Worm (Caenorhabditis elegans) whole organism, L2 larva: ENCODE results near the gene Y43B11AL.1.

Source experiments
- C34F6.9 ChIP-seq: fragments of 150-350 bp; optimal IDR thresholded peaks from 2 replicates; lab custom pipeline; 2014; ENCODE audit warnings: missing biosample characterization, missing genetic modification characterization
- F13H6.1 ChIP-seq: sonication (generic microtip); optimal IDR thresholded peaks from 2 replicates; lab custom pipeline; 2016; ENCODE audit warnings: missing genetic modification characterization, missing compliant biosample characterization
- R02D3.7 ChIP-seq: fragments of 150-350 bp; optimal IDR thresholded peaks from 2 replicates; lab custom pipeline; 2014; ENCODE audit warnings: missing biosample characterization, missing genetic modification characterization
- Y55F3AM.14 ChIP-seq: fragments of 200-800 bp; sonication (Bioruptor generic); optimal IDR thresholded peaks from 2 replicates; lab custom pipeline; 2018; ENCODE audit warnings: mild to moderate bottlenecking, missing genetic modification characterization, missing compliant biosample characterization
- ZK546.5 ChIP-seq: sonication (generic microtip); optimal IDR thresholded peaks from 2 replicates; lab custom pipeline; 2017; ENCODE audit warnings: missing biosample characterization, missing genetic modification characterization
- aly-2 ChIP-seq: fragments of 150-350 bp; optimal IDR thresholded peaks from 2 replicates; lab custom pipeline; 2014; ENCODE audit warnings: missing biosample characterization, missing genetic modification characterization
- ama-1 ChIP-seq: fragments of 150-350 bp; optimal IDR thresholded peaks from 2 replicates; lab custom pipeline; 2018; ENCODE audit warnings: inconsistent platforms
- blmp-1 ChIP-seq: sonication (generic microtip); optimal IDR thresholded peaks from 2 replicates; lab custom pipeline; 2017; ENCODE audit warnings: missing genetic modification characterization, mild to moderate bottlenecking, missing compliant biosample characterization, antibody characterized with exemption, moderate library complexity; ENCODE audit not compliant: insufficient read depth
- ceh-82 ChIP-seq: fragments of 150-350 bp; optimal IDR thresholded peaks from 2 replicates; lab custom pipeline; 2014; ENCODE audit warnings: missing biosample characterization, missing genetic modification characterization
- crh-2 ChIP-seq: sonication (generic microtip); optimal IDR thresholded peaks from 2 replicates; lab custom pipeline; 2017; ENCODE audit warnings: missing biosample characterization, missing genetic modification characterization
- dmd-4 ChIP-seq: sonication (generic microtip); optimal IDR thresholded peaks from 2 replicates; lab custom pipeline; 2017; ENCODE audit warnings: missing biosample characterization, missing genetic modification characterization
- egl-27 ChIP-seq: sonication (generic microtip); optimal IDR thresholded peaks from 3 replicates; lab custom pipeline; 2017; ENCODE audit warnings: missing biosample characterization, missing genetic modification reagents, missing genetic modification characterization
- elt-3 ChIP-seq: sonication (generic microtip); optimal IDR thresholded peaks from 2 replicates; lab custom pipeline; 2017; ENCODE audit warnings: missing biosample characterization, missing genetic modification characterization
- fos-1 ChIP-seq: fragments of 150-350 bp; optimal IDR thresholded peaks from 2 replicates; lab custom pipeline; 2014; ENCODE audit warnings: missing biosample characterization, missing genetic modification characterization
- gmeb-1 ChIP-seq: fragments of 150-350 bp; optimal IDR thresholded peaks from 2 replicates; lab custom pipeline; 2014; ENCODE audit warnings: missing biosample characterization, missing genetic modification characterization
- lin-11 ChIP-seq: fragments of 150-350 bp; sonication (generic microtip); optimal IDR thresholded peaks from 2 replicates; lab custom pipeline; 2014; ENCODE audit warnings: missing biosample characterization, missing genetic modification characterization, inconsistent platforms, mixed read lengths
- lin-13 ChIP-seq: fragments of 150-350 bp; optimal IDR thresholded peaks from 2 replicates; lab custom pipeline; 2014; ENCODE audit warnings: missing biosample characterization, missing genetic modification reagents, missing genetic modification characterization
- lin-39 ChIP-seq: fragments of 150-350 bp; optimal IDR thresholded peaks from 2 replicates; lab custom pipeline; 2014; ENCODE audit warnings: missing biosample characterization, missing genetic modification reagents, missing genetic modification characterization
- lsy-2 ChIP-seq, 2 experiments: fragments of 150-350 bp in 1 of 2; sonication (generic microtip) in 1 of 2; optimal IDR thresholded peaks; 2 replicates each; lab custom pipeline; 2014 to 2017; ENCODE audit warnings: missing biosample characterization in 2 of 2, missing genetic modification characterization in 2 of 2
- mab-5 ChIP-seq: fragments of 150-350 bp; optimal IDR thresholded peaks from 2 replicates; lab custom pipeline; 2014; ENCODE audit warnings: missing biosample characterization, missing genetic modification characterization
- mbf-1 ChIP-seq: sonication (generic microtip); optimal IDR thresholded peaks from 2 replicates; lab custom pipeline; 2017; ENCODE audit warnings: missing biosample characterization, missing genetic modification characterization
- mdl-1 ChIP-seq, 2 experiments: fragments of 150-350 bp in 1 of 2; sonication (generic microtip) in 1 of 2; optimal IDR thresholded peaks; 2 replicates each; lab custom pipeline; 2017; ENCODE audit warnings: missing biosample characterization in 2 of 2, missing genetic modification characterization in 2 of 2
- nhr-10 ChIP-seq: sonication (generic microtip); optimal IDR thresholded peaks from 2 replicates; lab custom pipeline; 2017; ENCODE audit warnings: missing biosample characterization, missing genetic modification characterization
- nhr-11 ChIP-seq: fragments of 150-350 bp; optimal IDR thresholded peaks from 2 replicates; lab custom pipeline; 2014; ENCODE audit warnings: missing biosample characterization, missing genetic modification characterization
- nhr-12 ChIP-seq: fragments of 150-350 bp; optimal IDR thresholded peaks from 2 replicates; lab custom pipeline; 2014; ENCODE audit warnings: missing biosample characterization, missing genetic modification characterization
- nhr-129 ChIP-seq: fragments of 150-350 bp; optimal IDR thresholded peaks from 2 replicates; lab custom pipeline; 2014; ENCODE audit warnings: missing biosample characterization, missing genetic modification characterization
- nhr-21 ChIP-seq: fragments of 150-350 bp; optimal IDR thresholded peaks from 2 replicates; lab custom pipeline; 2014; ENCODE audit warnings: missing biosample characterization, missing genetic modification characterization
- nhr-23 ChIP-seq: fragments of 150-350 bp; optimal IDR thresholded peaks from 2 replicates; lab custom pipeline; 2014; ENCODE audit warnings: missing biosample characterization, missing genetic modification reagents, missing genetic modification characterization
- nhr-237 ChIP-seq: fragments of 150-350 bp; optimal IDR thresholded peaks from 2 replicates; lab custom pipeline; 2014; ENCODE audit warnings: missing biosample characterization, missing genetic modification characterization
- nhr-25 ChIP-seq: fragments of 150-350 bp; sonication (generic microtip); optimal IDR thresholded peaks from 3 replicates; lab custom pipeline; 2014; ENCODE audit warnings: missing biosample characterization, missing genetic modification characterization
- nhr-6 ChIP-seq: fragments of 150-350 bp; optimal IDR thresholded peaks from 2 replicates; lab custom pipeline; 2014; ENCODE audit warnings: missing biosample characterization, missing genetic modification characterization
- nhr-77 ChIP-seq: fragments of 150-350 bp; optimal IDR thresholded peaks from 2 replicates; lab custom pipeline; 2014; ENCODE audit warnings: missing biosample characterization, missing genetic modification characterization
- peb-1 ChIP-seq: fragments of 150-350 bp; optimal IDR thresholded peaks from 2 replicates; lab custom pipeline; 2014; ENCODE audit warnings: missing biosample characterization, missing genetic modification characterization
- sem-4 ChIP-seq: fragments of 150-350 bp; optimal IDR thresholded peaks from 2 replicates; lab custom pipeline; 2014; ENCODE audit warnings: missing biosample characterization, missing genetic modification reagents, missing genetic modification characterization
- skn-1 ChIP-seq: sonication (generic microtip); optimal IDR thresholded peaks from 2 replicates; lab custom pipeline; 2017; ENCODE audit warnings: missing biosample characterization, missing genetic modification characterization
- sma-3 ChIP-seq: sonication (generic microtip); optimal IDR thresholded peaks from 2 replicates; lab custom pipeline; 2016; ENCODE audit warnings: missing genetic modification reagents, missing genetic modification characterization, missing compliant biosample characterization
- sma-9 ChIP-seq, 2 experiments: fragments of 150-350 bp in 1 of 2; sonication (generic microtip) in 1 of 2; optimal IDR thresholded peaks; 2 replicates each; lab custom pipeline; 2014 to 2016; ENCODE audit warnings: missing genetic modification characterization in 2 of 2, mild to moderate bottlenecking in 1 of 2, missing biosample characterization in 1 of 2, missing compliant biosample characterization in 1 of 2, missing genetic modification reagents in 1 of 2, moderate library complexity in 1 of 2
- snpc-4 ChIP-seq: fragments of 150-350 bp; optimal IDR thresholded peaks from 2 replicates; lab custom pipeline; 2014; ENCODE audit warnings: missing biosample characterization, missing genetic modification characterization
- unc-39 ChIP-seq: fragments of 150-350 bp; optimal IDR thresholded peaks from 2 replicates; lab custom pipeline; 2014; ENCODE audit warnings: missing biosample characterization, missing genetic modification characterization
- unc-55 ChIP-seq: fragments of 150-350 bp; sonication (generic microtip); optimal IDR thresholded peaks from 3 replicates; lab custom pipeline; 2014; ENCODE audit warnings: missing biosample characterization, missing genetic modification reagents, missing genetic modification characterization
- unc-62 ChIP-seq: fragments of 150-350 bp; optimal IDR thresholded peaks from 2 replicates; lab custom pipeline; 2014; ENCODE audit warnings: missing biosample characterization, missing genetic modification reagents, missing genetic modification characterization
- zag-1 ChIP-seq: fragments of 150-350 bp; optimal IDR thresholded peaks from 2 replicates; lab custom pipeline; 2014; ENCODE audit warnings: missing biosample characterization, missing genetic modification characterization
- ztf-1 ChIP-seq: fragments of 200-800 bp; sonication (Bioruptor generic); conservative IDR thresholded peaks from 2 replicates; pipeline ENCODE4 v1.3.6; 2022; ENCODE audit warnings: missing genetic modification characterization, missing compliant biosample characterization
- ztf-11 ChIP-seq: sonication (generic microtip); optimal IDR thresholded peaks from 2 replicates; lab custom pipeline; 2017; ENCODE audit warnings: missing biosample characterization, missing genetic modification characterization
- ztf-4 ChIP-seq: fragments of 150-350 bp; optimal IDR thresholded peaks from 2 replicates; lab custom pipeline; 2014; ENCODE audit warnings: missing biosample characterization, missing genetic modification characterization

Y43B11AL.1 gene

ce11 chrIV:7020630-7021029 is 44.5 kb upstream of the Y43B11AL.1 start:
- TF ChIP-seq zag-1 (tag; lab: Kevin White, UChicago) (no peak), mdl-1 (tag; optimal IDR thresholded peaks at IDR 0.05; lab: Kevin White, UChicago) (peak in 1 of 2 experiments; percentile 22), lin-13 (no peak), F13H6.1 (tag; lab: Kevin White, UChicago) (peak; percentile 25), C34F6.9 (tag; lab: Kevin White, UChicago) (peak; percentile 25), gmeb-1 (peak; percentile 27), unc-39 (tag; lab: Kevin White, UChicago) (no peak), nhr-25 (tag; lab: Kevin White, UChicago) (peak; percentile 53), ceh-82 (tag; lab: Kevin White, UChicago) (no peak), blmp-1 (tag; lab: Kevin White, UChicago) (no peak), unc-55 (GFP tag; lab: Kevin White, UChicago) (no peak), nhr-12 (no peak), mab-5 (tag; lab: Kevin White, UChicago) (no peak), crh-2 (peak; percentile 50), nhr-77 (tag; lab: Kevin White, UChicago) (no peak), sma-3 (peak; percentile 41), nhr-129 (peak; percentile 45), fos-1 (tag; lab: Kevin White, UChicago) (peak; percentile 24), lsy-2 (tag; optimal IDR thresholded peaks at IDR 0.05; lab: Kevin White, UChicago) (peak in 1 of 2 experiments; percentile 29), egl-27 (tag; lab: Kevin White, UChicago) (no peak), peb-1 (tag; lab: Kevin White, UChicago) (no peak), sma-9 (GFP tag; optimal IDR thresholded peaks at IDR 0.05; lab: Kevin White, UChicago) (peak; percentile 64), sma-9 (tag; optimal IDR thresholded peaks at IDR 0.05; lab: Kevin White, UChicago) (no peak), ztf-4 (tag; lab: Kevin White, UChicago) (no peak)
- TF ChIP-seq, all 48 proteins: peak for 11

DNA sequence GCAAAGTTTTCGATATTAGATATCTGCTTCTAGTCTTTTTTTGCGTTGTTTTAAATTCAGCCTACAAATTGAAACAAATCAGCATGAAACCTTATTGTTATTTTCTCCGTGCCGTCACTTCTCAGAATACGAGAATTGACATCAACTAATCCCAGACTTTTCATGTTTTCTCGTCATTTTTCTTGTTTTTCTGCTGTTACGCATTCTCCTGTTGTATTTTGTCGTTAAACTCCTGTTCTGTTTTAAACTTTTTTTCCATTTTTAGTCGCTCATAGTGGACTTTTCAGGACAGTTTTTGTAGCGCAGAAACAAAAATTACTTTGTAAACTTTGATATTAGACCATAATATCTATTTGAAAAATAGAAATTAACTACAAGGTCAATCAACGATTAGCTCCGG is 42.9 kb upstream of the Y43B11AL.1 start:
- TF ChIP-seq ztf-11 (tag; lab: Kevin White, UChicago) (no peak), peb-1 (tag; lab: Kevin White, UChicago) (no peak), nhr-6 (no peak), nhr-10 (no peak), Y55F3AM.14 (GFP tag; lab: Kevin White, UChicago) (no peak), nhr-23 (no peak), aly-2 (tag; lab: Kevin White, UChicago) (no peak), ztf-1 (GFP tag; lab: Robert Waterston, UW) (no peak), nhr-25 (tag; lab: Kevin White, UChicago) (no peak)

ce11 chrIV:7023004-7023403 is 42.1 kb upstream of the Y43B11AL.1 start:
- peak; percentile 70 for TF ChIP-seq egl-27 (tag; lab: Kevin White, UChicago)
- TF ChIP-seq aly-2 (tag; lab: Kevin White, UChicago), result no peak
- TF ChIP-seq nhr-6, result peak; percentile 39
- peak; percentile 51 for TF ChIP-seq sma-3
- no peak for TF ChIP-seq unc-39 (tag; lab: Kevin White, UChicago)
- peak; percentile 84 for TF ChIP-seq sma-9 (GFP tag; optimal IDR thresholded peaks at IDR 0.05; lab: Kevin White, UChicago)
- no peak for TF ChIP-seq sma-9 (tag; optimal IDR thresholded peaks at IDR 0.05; lab: Kevin White, UChicago)
- TF ChIP-seq C34F6.9 (tag; lab: Kevin White, UChicago), result peak; percentile 85
- no peak for TF ChIP-seq elt-3
- no peak for TF ChIP-seq ztf-11 (tag; lab: Kevin White, UChicago)
- no peak for TF ChIP-seq nhr-77 (tag; lab: Kevin White, UChicago)
- peak; percentile 16 for TF ChIP-seq blmp-1 (tag; lab: Kevin White, UChicago)
- no peak for TF ChIP-seq ama-1 (lab: Kevin White, UChicago)
- no peak for TF ChIP-seq skn-1 (tag; lab: Kevin White, UChicago)
- no peak for TF ChIP-seq ztf-1 (GFP tag; lab: Robert Waterston, UW)
- TF ChIP-seq sem-4 (tag; lab: Kevin White, UChicago), result peak; percentile 82
- TF ChIP-seq lin-39 (tag; lab: Kevin White, UChicago), result peak; percentile 41
- TF ChIP-seq gmeb-1, result peak; percentile 45
- no peak for TF ChIP-seq nhr-12
- TF ChIP-seq unc-55 (GFP tag; lab: Kevin White, UChicago), result peak; percentile 58
- no peak for TF ChIP-seq ZK546.5 (tag; lab: Kevin White, UChicago)
- TF ChIP-seq R02D3.7, result no peak
- no peak for TF ChIP-seq mbf-1 (tag; lab: Kevin White, UChicago)
- no peak for TF ChIP-seq nhr-10
- TF ChIP-seq zag-1 (tag; lab: Kevin White, UChicago), result no peak
- TF ChIP-seq lin-11 (tag; lab: Kevin White, UChicago), result no peak
- TF ChIP-seq mdl-1 (tag; optimal IDR thresholded peaks at IDR 0.05; lab: Kevin White, UChicago), result peak; percentile 26 to 37
- no peak for TF ChIP-seq nhr-237 (tag; lab: Kevin White, UChicago)
- TF ChIP-seq nhr-11, result no peak
- TF ChIP-seq unc-62 (GFP tag; lab: Kevin White, UChicago), result no peak
- TF ChIP-seq nhr-21 (tag; lab: Kevin White, UChicago), result peak; percentile 45
- TF ChIP-seq nhr-129, result peak; percentile 87
- peak in 1 of 2 experiments; percentile 81 for TF ChIP-seq lsy-2 (tag; optimal IDR thresholded peaks at IDR 0.05; lab: Kevin White, UChicago)
- TF ChIP-seq peb-1 (tag; lab: Kevin White, UChicago), result no peak
- TF ChIP-seq fos-1 (tag; lab: Kevin White, UChicago), result peak; percentile 70
- no peak for TF ChIP-seq Y55F3AM.14 (GFP tag; lab: Kevin White, UChicago)
- TF ChIP-seq lin-13, result no peak
- peak; percentile 55 for TF ChIP-seq nhr-25 (tag; lab: Kevin White, UChicago)
- TF ChIP-seq ztf-4 (tag; lab: Kevin White, UChicago), result peak; percentile 31
- TF ChIP-seq F13H6.1 (tag; lab: Kevin White, UChicago), result peak; percentile 86
- TF ChIP-seq dmd-4, result no peak
- peak; percentile 8 for TF ChIP-seq snpc-4 (tag; lab: Kevin White, UChicago)
- TF ChIP-seq crh-2, result peak; percentile 65
